Fruit fly (Drosophila melanogaster) whole organism, embryonic: ENCODE measurements around the gene CG45105.

Experiments used
- Abd-B ChIP-seq: fragments of 200-800 bp; sonication (Bioruptor generic); optimal IDR thresholded peaks from 2 replicates; lab custom pipeline; 2018; ENCODE audit warnings: missing biosample characterization, mild to moderate bottlenecking, missing genetic modification characterization, moderate library complexity
- Antp ChIP-seq: fragments of 200-800 bp; sonication (Bioruptor generic); optimal IDR thresholded peaks from 3 replicates; lab custom pipeline; 2016; ENCODE audit warnings: missing biosample characterization, missing genetic modification characterization
- Atf6 ChIP-seq: fragments of 200-800 bp; sonication (Bioruptor generic); IDR thresholded peaks from 2 replicates; pipeline ENCODE4 v1.3.6; 2022; ENCODE audit warnings: missing biosample characterization, missing genetic modification characterization
- Blimp-1 ChIP-seq: fragments of 200-800 bp; sonication (Bioruptor generic); optimal IDR thresholded peaks from 3 replicates; lab custom pipeline; 2018; ENCODE audit warnings: missing biosample characterization, missing genetic modification characterization, mild to moderate bottlenecking, moderate library complexity, missing genetic modification reagents
- CG10543 ChIP-seq: fragments of 200-800 bp; sonication (Bioruptor generic); optimal IDR thresholded peaks from 3 replicates; lab custom pipeline; 2017; ENCODE audit warnings: missing biosample characterization, mild to moderate bottlenecking, missing genetic modification characterization, moderate library complexity
- CG10959 ChIP-seq: fragments of 200-800 bp; sonication (Bioruptor generic); IDR thresholded peaks from 2 replicates; pipeline ENCODE4 v1.3.6; 2022; ENCODE audit warnings: missing biosample characterization, missing genetic modification characterization
- CG12236 ChIP-seq: fragments of 200-800 bp; sonication (Bioruptor generic); optimal IDR thresholded peaks from 2 replicates; lab custom pipeline; 2016; ENCODE audit warnings: missing biosample characterization, missing genetic modification characterization
- CG12769 ChIP-seq: fragments of 200-800 bp; sonication (Bioruptor generic); optimal IDR thresholded peaks from 2 replicates; lab custom pipeline; 2019; ENCODE audit warnings: missing biosample characterization, mild to moderate bottlenecking, missing genetic modification characterization, moderate library complexity
- CG16863 ChIP-seq: fragments of 200-800 bp; sonication (Bioruptor generic); optimal IDR thresholded peaks from 3 replicates; lab custom pipeline; 2016; ENCODE audit warnings: missing biosample characterization, missing genetic modification characterization
- CG17829 ChIP-seq: fragments of 200-800 bp; optimal IDR thresholded peaks from 2 replicates; lab custom pipeline; 2019; ENCODE audit warnings: missing biosample characterization, mild to moderate bottlenecking, missing genetic modification characterization, moderate library complexity
- CG2875 ChIP-seq: fragments of 200-800 bp; sonication (Bioruptor generic); optimal IDR thresholded peaks from 2 replicates; lab custom pipeline; 2017; ENCODE audit warnings: missing biosample characterization, mild to moderate bottlenecking, missing genetic modification characterization, missing genetic modification reagents
- CG3281 ChIP-seq: fragments of 200-800 bp; sonication (Bioruptor generic); optimal IDR thresholded peaks from 3 replicates; lab custom pipeline; 2017; ENCODE audit warnings: missing biosample characterization, mild to moderate bottlenecking, missing genetic modification characterization
- CG33213 ChIP-seq: fragments of 200-800 bp; sonication (Bioruptor generic); optimal IDR thresholded peaks from 3 replicates; lab custom pipeline; 2016; ENCODE audit warnings: missing biosample characterization, missing genetic modification characterization
- CG34422 ChIP-seq: fragments of 200-800 bp; sonication (Bioruptor generic); IDR thresholded peaks from 3 replicates; pipeline ENCODE4 v1.3.6; 2022; ENCODE audit warnings: missing biosample characterization, missing genetic modification characterization
- CG5953 ChIP-seq: fragments of 200-800 bp; sonication (Bioruptor generic); IDR thresholded peaks from 2 replicates; pipeline ENCODE4 v1.3.6; 2022; ENCODE audit warnings: missing biosample characterization, missing genetic modification characterization
- CG6254 ChIP-seq: fragments of 200-800 bp; sonication (Bioruptor generic); optimal IDR thresholded peaks from 3 replicates; lab custom pipeline; 2017; ENCODE audit warnings: mild to moderate bottlenecking, missing biosample characterization, missing genetic modification reagents, missing genetic modification characterization
- CG7357 ChIP-seq: fragments of 200-800 bp; sonication (Bioruptor generic); IDR thresholded peaks from 3 replicates; pipeline ENCODE4 v1.3.6; 2022; ENCODE audit warnings: missing biosample characterization, missing genetic modification characterization
- CG7839 ChIP-seq: fragments of 200-800 bp; sonication (Bioruptor generic); optimal IDR thresholded peaks from 3 replicates; lab custom pipeline; 2018; ENCODE audit warnings: missing biosample characterization, mild to moderate bottlenecking, missing genetic modification characterization, moderate library complexity
- CG8924 ChIP-seq: fragments of 200-800 bp; optimal IDR thresholded peaks from 3 replicates; lab custom pipeline; 2019; ENCODE audit warnings: missing biosample characterization, mild to moderate bottlenecking, missing genetic modification characterization, moderate library complexity
- CG8944 ChIP-seq: fragments of 200-800 bp; sonication (Bioruptor generic); optimal IDR thresholded peaks from 3 replicates; lab custom pipeline; 2016; ENCODE audit warnings: missing biosample characterization, missing genetic modification characterization
- Chrac-16 ChIP-seq: fragments of 200-800 bp; sonication (Bioruptor generic); optimal IDR thresholded peaks from 3 replicates; lab custom pipeline; 2016; ENCODE audit warnings: missing biosample characterization, missing genetic modification characterization
- D19B ChIP-seq: fragments of 200-800 bp; sonication (Bioruptor generic); optimal IDR thresholded peaks from 2 replicates; lab custom pipeline; 2017; ENCODE audit warnings: missing biosample characterization, mild to moderate bottlenecking, missing genetic modification characterization
- HLH3B ChIP-seq: fragments of 200-800 bp; sonication (Bioruptor generic); IDR thresholded peaks from 2 replicates; pipeline ENCODE4 v1.3.6; 2022; ENCODE audit warnings: missing biosample characterization, missing genetic modification characterization
- Hr39 ChIP-seq: fragments of >200 bp; optimal IDR thresholded peaks from 2 replicates; lab custom pipeline; 2017
- Lhr ChIP-seq: fragments of 200-800 bp; sonication (Bioruptor generic); optimal IDR thresholded peaks from 3 replicates; lab custom pipeline; 2017; ENCODE audit warnings: mild to moderate bottlenecking, missing biosample characterization, missing genetic modification reagents, missing genetic modification characterization
- Meics ChIP-seq: fragments of 200-800 bp; sonication (Bioruptor generic); optimal IDR thresholded peaks from 2 replicates; lab custom pipeline; 2017; ENCODE audit warnings: missing biosample characterization, mild to moderate bottlenecking, missing genetic modification characterization
- Nf-YC ChIP-seq: fragments of 200-800 bp; optimal IDR thresholded peaks from 3 replicates; lab custom pipeline; 2019; ENCODE audit warnings: missing biosample characterization, mild to moderate bottlenecking, missing genetic modification characterization, moderate library complexity
- Opbp ChIP-seq: fragments of 200-800 bp; sonication (Bioruptor generic); IDR thresholded peaks from 3 replicates; pipeline ENCODE4 v1.3.6; 2022; ENCODE audit warnings: missing biosample characterization, missing genetic modification characterization; ENCODE audit not compliant: partially characterized antibody
- Pdp1 ChIP-seq, 2 experiments: fragments of 200-800 bp; sonication (Bioruptor generic); optimal IDR thresholded peaks; 3 replicates each; lab custom pipeline; 2016; ENCODE audit warnings: missing biosample characterization in 2 of 2, missing genetic modification characterization in 2 of 2, mild to moderate bottlenecking in 1 of 2, moderate library complexity in 1 of 2
- Sry-β ChIP-seq: fragments of 200-800 bp; sonication (Bioruptor generic); optimal IDR thresholded peaks from 2 replicates; lab custom pipeline; 2018; ENCODE audit warnings: missing biosample characterization, mild to moderate bottlenecking, missing genetic modification characterization, moderate library complexity
- Taf1 ChIP-seq: fragments of 200-800 bp; sonication (Bioruptor generic); IDR thresholded peaks from 2 replicates; pipeline ENCODE4 v1.3.6; 2022; ENCODE audit warnings: missing biosample characterization, missing genetic modification characterization
- abd-A ChIP-seq: fragments of 200-800 bp; sonication (Bioruptor generic); optimal IDR thresholded peaks from 3 replicates; lab custom pipeline; 2019; ENCODE audit warnings: missing biosample characterization, mild to moderate bottlenecking, missing genetic modification characterization, moderate library complexity
- cg ChIP-seq: fragments of 200-800 bp; sonication (Bioruptor generic); optimal IDR thresholded peaks from 3 replicates; lab custom pipeline; 2019; ENCODE audit warnings: missing biosample characterization, mild to moderate bottlenecking, missing genetic modification characterization, moderate library complexity
- crol ChIP-seq: fragments of 200-800 bp; sonication (Bioruptor generic); IDR thresholded peaks from 2 replicates; pipeline ENCODE4 v1.3.6; 2022; ENCODE audit warnings: missing biosample characterization, missing genetic modification characterization
- cwo ChIP-seq: fragments of 200-800 bp; sonication (Bioruptor generic); optimal IDR thresholded peaks from 3 replicates; lab custom pipeline; 2017; ENCODE audit warnings: missing biosample characterization, missing genetic modification characterization, mild to moderate bottlenecking, moderate library complexity, missing genetic modification reagents
- dan ChIP-seq: fragments of 200-800 bp; sonication (Bioruptor generic); IDR thresholded peaks from 2 replicates; pipeline ENCODE4 v1.3.6; 2022; ENCODE audit warnings: missing biosample characterization, missing genetic modification characterization
- disco-r ChIP-seq: fragments of 200-800 bp; sonication (Bioruptor generic); optimal IDR thresholded peaks from 2 replicates; lab custom pipeline; 2016; ENCODE audit warnings: missing biosample characterization, missing genetic modification characterization
- ewg ChIP-seq: fragments of 200-800 bp; sonication (Bioruptor generic); optimal IDR thresholded peaks from 3 replicates; lab custom pipeline; 2017; ENCODE audit warnings: mild to moderate bottlenecking, missing biosample characterization, missing genetic modification reagents, missing genetic modification characterization
- gem ChIP-seq: fragments of 200-800 bp; sonication (Bioruptor generic); optimal IDR thresholded peaks from 2 replicates; lab custom pipeline; 2019; ENCODE audit warnings: missing biosample characterization, mild to moderate bottlenecking, missing genetic modification characterization, moderate library complexity
- grau ChIP-seq: fragments of 200-800 bp; optimal IDR thresholded peaks from 3 replicates; lab custom pipeline; 2019; ENCODE audit warnings: missing biosample characterization, mild to moderate bottlenecking, missing genetic modification characterization, moderate library complexity
- hbn ChIP-seq: fragments of 200-800 bp; sonication (Bioruptor generic); IDR thresholded peaks from 2 replicates; pipeline ENCODE4 v1.3.6; 2022; ENCODE audit warnings: missing biosample characterization, missing genetic modification characterization; ENCODE audit not compliant: partially characterized antibody
- nau ChIP-seq: fragments of 200-800 bp; sonication (Bioruptor generic); optimal IDR thresholded peaks from 3 replicates; lab custom pipeline; 2017; ENCODE audit warnings: missing biosample characterization, mild to moderate bottlenecking, missing genetic modification characterization, missing genetic modification reagents
- phol ChIP-seq: fragments of 200-800 bp; sonication (Bioruptor generic); optimal IDR thresholded peaks from 3 replicates; lab custom pipeline; 2018; ENCODE audit warnings: missing biosample characterization, mild to moderate bottlenecking, missing genetic modification characterization, moderate library complexity
- prd ChIP-seq, 3 experiments: fragments of >200 bp in 2 of 3; fragments of 200-800 bp in 1 of 3; sonication (Bioruptor generic) in 1 of 3; optimal IDR thresholded peaks in 2 of 3; IDR thresholded peaks in 1 of 3; 2 replicates in 2 of 3; 3 replicates in 1 of 3; pipeline versions ENCODE4 v1.3.6 to Lab custom; 2017 to 2022; ENCODE audit warnings: missing biosample characterization in 1 of 3, missing genetic modification characterization in 1 of 3
- row ChIP-seq: fragments of 200-800 bp; sonication (Bioruptor generic); IDR thresholded peaks from 3 replicates; pipeline ENCODE4 v1.3.6; 2022; ENCODE audit warnings: missing biosample characterization, missing genetic modification characterization
- salm ChIP-seq: fragments of 200-800 bp; sonication (Bioruptor generic); optimal IDR thresholded peaks from 2 replicates; lab custom pipeline; 2018; ENCODE audit warnings: missing biosample characterization, mild to moderate bottlenecking, missing genetic modification characterization
- sisA ChIP-seq: fragments of 200-800 bp; sonication (Bioruptor generic); IDR thresholded peaks from 2 replicates; pipeline ENCODE4 v1.3.6; 2022; ENCODE audit warnings: missing biosample characterization, missing genetic modification characterization
- slbo ChIP-seq: fragments of 200-800 bp; sonication (Bioruptor generic); IDR thresholded peaks from 2 replicates; pipeline ENCODE4 v1.3.6; 2022; ENCODE audit warnings: missing biosample characterization, missing genetic modification characterization
- sr ChIP-seq: fragments of 200-800 bp; sonication (Bioruptor generic); IDR thresholded peaks from 3 replicates; pipeline ENCODE4 v1.3.6; 2022; ENCODE audit warnings: missing biosample characterization, missing genetic modification characterization
- tx ChIP-seq: fragments of 200-800 bp; sonication (Bioruptor generic); optimal IDR thresholded peaks from 2 replicates; lab custom pipeline; 2016; ENCODE audit warnings: missing biosample characterization, missing genetic modification characterization
- unc-4 ChIP-seq: fragments of 200-800 bp; sonication (Bioruptor generic); IDR thresholded peaks from 2 replicates; pipeline ENCODE4 v1.3.6; 2022; ENCODE audit warnings: missing biosample characterization, missing genetic modification characterization; ENCODE audit not compliant: partially characterized antibody

The CG45105 gene

dm6 chr3R:15898302-15898701 lies 19.5 kb downstream of the CG45105 start:
- no peak for TF ChIP-seq disco-r (GFP tag; lab: Kevin White, UChicago)
- TF ChIP-seq grau (tag; lab: Kevin White, UChicago): peak; percentile 33
- no peak for TF ChIP-seq Sry-β (GFP tag; lab: Kevin White, UChicago)
- no peak for TF ChIP-seq CG16863
- TF ChIP-seq Blimp-1 (GFP tag; lab: Kevin White, UChicago): no peak
- TF ChIP-seq HLH3B (GFP tag; lab: Robert Waterston, UW): no peak
- TF ChIP-seq ewg (GFP tag; lab: Kevin White, UChicago): no peak
- no peak for TF ChIP-seq CG2875 (GFP tag; lab: Kevin White, UChicago)
- TF ChIP-seq CG33213 (GFP tag; lab: Kevin White, UChicago): no peak
- TF ChIP-seq nau (GFP tag; lab: Kevin White, UChicago): no peak
- no peak for TF ChIP-seq Opbp (GFP tag; lab: Robert Waterston, UW)
- no peak for TF ChIP-seq salm
- TF ChIP-seq hbn (GFP tag; lab: Robert Waterston, UW): no peak
- no peak for TF ChIP-seq CG17829
- no peak for TF ChIP-seq CG10543 (GFP tag; lab: Kevin White, UChicago)
- peak in 1 of 2 experiments; percentile 16 for TF ChIP-seq Pdp1 (GFP tag; optimal IDR thresholded peaks at IDR 0.05; lab: Kevin White, UChicago)
- peak; percentile 21 for TF ChIP-seq gem (tag; lab: Kevin White, UChicago)
- no peak for TF ChIP-seq Chrac-16
- no peak for TF ChIP-seq Nf-YC (tag; lab: Kevin White, UChicago)
- no peak for TF ChIP-seq sr (GFP tag; lab: Robert Waterston, UW)
- TF ChIP-seq CG8944 (GFP tag; lab: Kevin White, UChicago): no peak
- peak; percentile 37 for TF ChIP-seq cwo
- peak; percentile 53 for TF ChIP-seq Meics
- TF ChIP-seq Atf6 (GFP tag; lab: Robert Waterston, UW): no peak
- TF ChIP-seq phol (tag; lab: Kevin White, UChicago): no peak
- TF ChIP-seq abd-A: no peak
- no peak for TF ChIP-seq CG5953 (GFP tag; lab: Robert Waterston, UW)
- no peak for TF ChIP-seq CG34422 (GFP tag; lab: Robert Waterston, UW)
- TF ChIP-seq tx (GFP tag; lab: Kevin White, UChicago): no peak
- 0 out of 3 replicates have a peak, but pooled peaks have one; percentile 33 for TF ChIP-seq row (GFP tag; lab: Robert Waterston, UW)
- no peak for TF ChIP-seq prd (optimal IDR thresholded peaks at IDR 0.05; lab: Kevin White, UChicago)
- no peak for TF ChIP-seq prd (GFP tag; IDR thresholded peaks at IDR 0.05; lab: Robert Waterston, UW)
- no peak for TF ChIP-seq crol (GFP tag; lab: Robert Waterston, UW)
- no peak for TF ChIP-seq cg (GFP tag; lab: Kevin White, UChicago)
- TF ChIP-seq Abd-B: no peak
- no peak for TF ChIP-seq CG7357 (GFP tag; lab: Robert Waterston, UW)
- TF ChIP-seq CG3281 (GFP tag; lab: Kevin White, UChicago): peak; percentile 28
- no peak for TF ChIP-seq Lhr
- TF ChIP-seq unc-4: no peak
- no peak for TF ChIP-seq CG12236
- TF ChIP-seq sisA (GFP tag; lab: Robert Waterston, UW): no peak
- no peak for TF ChIP-seq dan (GFP tag; lab: Robert Waterston, UW)
- TF ChIP-seq Antp: no peak
- no peak for TF ChIP-seq CG6254 (GFP tag; lab: Kevin White, UChicago)
- no peak for TF ChIP-seq CG8924 (tag; lab: Kevin White, UChicago)
- no peak for TF ChIP-seq Taf1 (GFP tag; lab: Robert Waterston, UW)
- TF ChIP-seq D19B: peak; percentile 16
- no peak for TF ChIP-seq CG12769 (tag; lab: Kevin White, UChicago)
- TF ChIP-seq CG10959 (GFP tag; lab: Robert Waterston, UW): no peak
- TF ChIP-seq Hr39 (lab: Kevin White, UChicago): no peak
- no peak; the same call in 1 of the 2 replicates for TF ChIP-seq slbo (GFP tag; lab: Robert Waterston, UW)
- TF ChIP-seq CG7839 (tag; lab: Kevin White, UChicago): peak; percentile 19
